Fruit fly (Drosophila melanogaster) whole organism, embryonic: ENCODE measurements around the gene Aps.

Experiments used
- Bdp1 ChIP-seq: fragments of 200-800 bp; sonication (Bioruptor generic); optimal IDR thresholded peaks from 3 replicates; lab custom pipeline; 2016; ENCODE audit warnings: missing biosample characterization, missing genetic modification characterization
- Blimp-1 ChIP-seq: fragments of 200-800 bp; sonication (Bioruptor generic); optimal IDR thresholded peaks from 3 replicates; lab custom pipeline; 2018; ENCODE audit warnings: missing biosample characterization, missing genetic modification characterization, mild to moderate bottlenecking, moderate library complexity, missing genetic modification reagents
- CG11504 ChIP-seq: fragments of 200-800 bp; sonication (Bioruptor generic); optimal IDR thresholded peaks from 3 replicates; lab custom pipeline; 2019; ENCODE audit warnings: missing biosample characterization, mild to moderate bottlenecking, missing genetic modification characterization, moderate library complexity
- CG1233 ChIP-seq: fragments of 200-800 bp; sonication (Bioruptor generic); optimal IDR thresholded peaks from 4 replicates; lab custom pipeline; 2018; ENCODE audit warnings: missing biosample characterization, mild to moderate bottlenecking, missing genetic modification characterization
- CG13287 ChIP-seq: fragments of 200-800 bp; sonication (Bioruptor generic); IDR thresholded peaks from 2 replicates; pipeline ENCODE4 v1.3.6; 2022; ENCODE audit warnings: missing biosample characterization, missing genetic modification characterization; ENCODE audit not compliant: partially characterized antibody
- CG14014 ChIP-seq: fragments of 200-800 bp; sonication (Bioruptor generic); IDR thresholded peaks from 2 replicates; pipeline ENCODE4 v1.3.6; 2022; ENCODE audit warnings: missing biosample characterization, missing genetic modification characterization
- CG17829 ChIP-seq: fragments of 200-800 bp; optimal IDR thresholded peaks from 2 replicates; lab custom pipeline; 2019; ENCODE audit warnings: missing biosample characterization, mild to moderate bottlenecking, missing genetic modification characterization, moderate library complexity
- CG17912 ChIP-seq: fragments of 200-800 bp; sonication (Bioruptor generic); optimal IDR thresholded peaks from 2 replicates; lab custom pipeline; 2018; ENCODE audit warnings: missing biosample characterization, mild to moderate bottlenecking, missing genetic modification characterization
- CG1792 ChIP-seq: fragments of 200-800 bp; sonication (Bioruptor generic); optimal IDR thresholded peaks from 2 replicates; lab custom pipeline; 2016; ENCODE audit warnings: missing biosample characterization, missing genetic modification characterization
- CG31224 ChIP-seq: fragments of 200-800 bp; sonication (Bioruptor generic); IDR thresholded peaks from 2 replicates; pipeline ENCODE4 v1.3.6; 2022; ENCODE audit warnings: missing biosample characterization, missing genetic modification characterization
- CG3281 ChIP-seq: fragments of 200-800 bp; sonication (Bioruptor generic); optimal IDR thresholded peaks from 3 replicates; lab custom pipeline; 2017; ENCODE audit warnings: missing biosample characterization, mild to moderate bottlenecking, missing genetic modification characterization
- CG3838 ChIP-seq: fragments of 200-800 bp; sonication (Bioruptor generic); optimal IDR thresholded peaks from 3 replicates; lab custom pipeline; 2016; ENCODE audit warnings: missing biosample characterization, missing genetic modification characterization
- CG4854 ChIP-seq: fragments of 200-800 bp; sonication (Bioruptor generic); optimal IDR thresholded peaks from 2 replicates; lab custom pipeline; 2016; ENCODE audit warnings: missing biosample characterization, missing genetic modification characterization, inconsistent platforms
- CG5245 ChIP-seq: fragments of 200-800 bp; sonication (Bioruptor generic); optimal IDR thresholded peaks from 3 replicates; lab custom pipeline; 2016; ENCODE audit warnings: missing biosample characterization, missing genetic modification characterization
- CG6254 ChIP-seq: fragments of 200-800 bp; sonication (Bioruptor generic); optimal IDR thresholded peaks from 3 replicates; lab custom pipeline; 2017; ENCODE audit warnings: mild to moderate bottlenecking, missing biosample characterization, missing genetic modification reagents, missing genetic modification characterization
- CG6765 ChIP-seq: fragments of 200-800 bp; sonication (Bioruptor generic); optimal IDR thresholded peaks from 3 replicates; lab custom pipeline; 2017; ENCODE audit warnings: missing biosample characterization, mild to moderate bottlenecking, missing genetic modification characterization
- CG7987 ChIP-seq: fragments of 200-800 bp; sonication (Bioruptor generic); optimal IDR thresholded peaks from 2 replicates; lab custom pipeline; 2018; ENCODE audit warnings: missing biosample characterization, mild to moderate bottlenecking, missing genetic modification characterization, moderate library complexity
- CG8478 ChIP-seq: fragments of >200 bp; optimal IDR thresholded peaks from 2 replicates; lab custom pipeline; 2018
- CG8765 ChIP-seq: fragments of 200-800 bp; sonication (Bioruptor generic); IDR thresholded peaks from 2 replicates; pipeline ENCODE4 v1.3.6; 2022; ENCODE audit warnings: missing biosample characterization, missing genetic modification characterization
- CG9437 ChIP-seq: fragments of 200-800 bp; sonication (Bioruptor generic); optimal IDR thresholded peaks from 2 replicates; lab custom pipeline; 2018; ENCODE audit warnings: missing biosample characterization, mild to moderate bottlenecking, missing genetic modification characterization
- CG9797 ChIP-seq: fragments of 200-800 bp; sonication (Bioruptor generic); optimal IDR thresholded peaks from 3 replicates; lab custom pipeline; 2018; ENCODE audit warnings: missing biosample characterization, mild to moderate bottlenecking, missing genetic modification characterization
- CHES-1-like ChIP-seq: fragments of 200-800 bp; sonication (Bioruptor generic); optimal IDR thresholded peaks from 2 replicates; lab custom pipeline; 2016; ENCODE audit warnings: missing biosample characterization, missing genetic modification characterization
- Chrac-16 ChIP-seq: fragments of 200-800 bp; sonication (Bioruptor generic); optimal IDR thresholded peaks from 3 replicates; lab custom pipeline; 2016; ENCODE audit warnings: missing biosample characterization, missing genetic modification characterization
- Ets65A ChIP-seq: fragments of 200-800 bp; sonication (Bioruptor generic); peaks from one replicate; lab custom pipeline; 2016; ENCODE audit warnings: missing biosample characterization, missing genetic modification characterization
- Gsc ChIP-seq: fragments of 200-800 bp; sonication (Bioruptor generic); IDR thresholded peaks from 2 replicates; pipeline ENCODE4 v1.3.6; 2022; ENCODE audit warnings: missing biosample characterization, missing genetic modification characterization
- Gug ChIP-seq: fragments of 200-800 bp; sonication (Bioruptor generic); IDR thresholded peaks from 4 replicates; pipeline ENCODE4 v1.3.6; 2022; ENCODE audit warnings: missing biosample characterization, missing genetic modification characterization
- H15 ChIP-seq: fragments of 200-800 bp; sonication (Bioruptor generic); IDR thresholded peaks from 3 replicates; pipeline ENCODE4 v1.3.6; 2022; ENCODE audit warnings: missing biosample characterization, missing genetic modification characterization
- Hey ChIP-seq: fragments of 200-800 bp; sonication (Bioruptor generic); optimal IDR thresholded peaks from 3 replicates; lab custom pipeline; 2018; ENCODE audit warnings: missing biosample characterization, mild to moderate bottlenecking, missing genetic modification characterization
- Nf-YB ChIP-seq: fragments of 200-800 bp; sonication (Bioruptor generic); optimal IDR thresholded peaks from 3 replicates; lab custom pipeline; 2019; ENCODE audit warnings: missing biosample characterization, mild to moderate bottlenecking, missing genetic modification characterization, moderate library complexity
- Pdp1 ChIP-seq, 2 experiments: fragments of 200-800 bp; sonication (Bioruptor generic); optimal IDR thresholded peaks; 3 replicates each; lab custom pipeline; 2016; ENCODE audit warnings: missing biosample characterization in 2 of 2, missing genetic modification characterization in 2 of 2, mild to moderate bottlenecking in 1 of 2, moderate library complexity in 1 of 2
- Ravus ChIP-seq: fragments of 200-800 bp; sonication (Bioruptor generic); IDR thresholded peaks from 2 replicates; pipeline ENCODE4 v1.3.6; 2022; ENCODE audit warnings: missing biosample characterization, missing genetic modification characterization
- Six4 ChIP-seq: fragments of 200-800 bp; sonication (Bioruptor generic); optimal IDR thresholded peaks from 2 replicates; lab custom pipeline; 2016; ENCODE audit warnings: missing biosample characterization, missing genetic modification characterization
- Trl ChIP-seq, 3 experiments: fragments of >200 bp in 2 of 3; fragments of 200-800 bp in 1 of 3; sonication (Bioruptor generic) in 1 of 3; optimal IDR thresholded peaks; 2 replicates in 1 of 3; 3 replicates in 2 of 3; lab custom pipeline; 2016 to 2017; ENCODE audit warnings: missing biosample characterization in 1 of 3, missing genetic modification characterization in 1 of 3
- YL-1 ChIP-seq: fragments of 200-800 bp; sonication (Bioruptor generic); optimal IDR thresholded peaks from 3 replicates; lab custom pipeline; 2017; ENCODE audit warnings: missing biosample characterization, mild to moderate bottlenecking, missing genetic modification characterization
- al ChIP-seq: fragments of 200-800 bp; sonication (Bioruptor generic); IDR thresholded peaks from 2 replicates; pipeline ENCODE4 v1.3.6; 2022; ENCODE audit warnings: missing biosample characterization, missing genetic modification characterization
- ase ChIP-seq: fragments of 200-800 bp; sonication (Bioruptor generic); IDR thresholded peaks from 3 replicates; pipeline ENCODE4 v1.3.6; 2022; ENCODE audit warnings: missing biosample characterization, missing genetic modification characterization
- ash1 ChIP-seq: fragments of 200-800 bp; sonication (Bioruptor generic); optimal IDR thresholded peaks from 2 replicates; lab custom pipeline; 2018; ENCODE audit warnings: missing biosample characterization, mild to moderate bottlenecking, missing genetic modification characterization
- az2 ChIP-seq: fragments of 200-800 bp; sonication (Bioruptor generic); optimal IDR thresholded peaks from 3 replicates; lab custom pipeline; 2016; ENCODE audit warnings: missing biosample characterization, missing genetic modification characterization
- bbx ChIP-seq: fragments of 200-800 bp; sonication (Bioruptor generic); IDR thresholded peaks from 2 replicates; pipeline ENCODE4 v1.3.6; 2022; ENCODE audit warnings: missing biosample characterization, missing genetic modification characterization; ENCODE audit not compliant: partially characterized antibody
- cato ChIP-seq: fragments of 200-800 bp; sonication (Bioruptor generic); optimal IDR thresholded peaks from 2 replicates; lab custom pipeline; 2016; ENCODE audit warnings: missing biosample characterization, missing genetic modification characterization, borderline replicate concordance
- crc ChIP-seq: fragments of 200-800 bp; sonication (Bioruptor generic); optimal IDR thresholded peaks from 2 replicates; lab custom pipeline; 2016; ENCODE audit warnings: missing biosample characterization, missing genetic modification characterization
- knrl ChIP-seq: fragments of 200-800 bp; sonication (Bioruptor generic); IDR thresholded peaks from 3 replicates; pipeline ENCODE4 v1.3.6; 2022; ENCODE audit warnings: missing biosample characterization, missing genetic modification characterization; ENCODE audit not compliant: partially characterized antibody
- pan ChIP-seq, 4 experiments: fragments of >200 bp in 3 of 4; fragments of 200-800 bp in 1 of 4; sonication (Bioruptor generic) in 1 of 4; optimal IDR thresholded peaks in 3 of 4; IDR thresholded peaks in 1 of 4; 2 replicates each; pipeline versions ENCODE4 v1.3.6 to Lab custom; 2017 to 2022; ENCODE audit warnings: missing biosample characterization in 2 of 4, missing genetic modification characterization in 2 of 4, mixed read lengths in 1 of 4
- pb ChIP-seq: fragments of 200-800 bp; sonication (Bioruptor generic); optimal IDR thresholded peaks from 3 replicates; lab custom pipeline; 2016; ENCODE audit warnings: missing biosample characterization, missing genetic modification characterization
- run ChIP-seq: fragments of 200-800 bp; sonication (Bioruptor generic); optimal IDR thresholded peaks from 3 replicates; lab custom pipeline; 2018; ENCODE audit warnings: missing biosample characterization, mild to moderate bottlenecking, missing genetic modification characterization
- sd ChIP-seq: fragments of 200-800 bp; sonication (Bioruptor generic); optimal IDR thresholded peaks from 3 replicates; lab custom pipeline; 2018; ENCODE audit warnings: missing biosample characterization, mild to moderate bottlenecking, missing genetic modification characterization, moderate library complexity
- shn ChIP-seq: fragments of 200-800 bp; sonication (Bioruptor generic); optimal IDR thresholded peaks from 3 replicates; lab custom pipeline; 2016; ENCODE audit warnings: missing biosample characterization, missing genetic modification characterization
- sna ChIP-seq: fragments of 200-800 bp; sonication (Bioruptor generic); IDR thresholded peaks from 2 replicates; pipeline ENCODE4 v1.3.6; 2022; ENCODE audit warnings: missing biosample characterization, missing genetic modification characterization; ENCODE audit not compliant: partially characterized antibody
- unc-4 ChIP-seq: fragments of 200-800 bp; sonication (Bioruptor generic); IDR thresholded peaks from 2 replicates; pipeline ENCODE4 v1.3.6; 2022; ENCODE audit warnings: missing biosample characterization, missing genetic modification characterization; ENCODE audit not compliant: partially characterized antibody

Gene Aps

dm6 chr3L:10856534-10857030 is 42.3 kb downstream of the Aps start (continued):
- peak; percentile 48 for TF ChIP-seq CG1792 (GFP tag; lab: Kevin White, UChicago)
- no peak for TF ChIP-seq ase (GFP tag; lab: Robert Waterston, UW)
- TF ChIP-seq al = no peak
- TF ChIP-seq Nf-YB (GFP tag; lab: Kevin White, UChicago) = peak; percentile 64
- TF ChIP-seq run (tag; lab: Kevin White, UChicago) = peak; percentile 40
- TF ChIP-seq CG9797 (GFP tag; lab: Kevin White, UChicago) = no peak
- TF ChIP-seq Bdp1 = no peak
- peak; percentile 90 for TF ChIP-seq Ets65A (GFP tag; lab: Kevin White, UChicago)
- TF ChIP-seq Hey (tag; lab: Kevin White, UChicago) = peak; percentile 73
- TF ChIP-seq Gug (GFP tag; lab: Robert Waterston, UW) = no peak
- peak; percentile 65 for TF ChIP-seq CG3838 (GFP tag; lab: Kevin White, UChicago)
- TF ChIP-seq CG6765 (GFP tag; lab: Kevin White, UChicago) = no peak
- TF ChIP-seq Blimp-1 (GFP tag; lab: Kevin White, UChicago) = peak; percentile 18
- TF ChIP-seq Six4 (GFP tag; lab: Kevin White, UChicago) = peak; percentile 50
- peak; percentile 40; the same call in 1 of the 2 replicates for TF ChIP-seq unc-4
- TF ChIP-seq YL-1 (GFP tag; lab: Kevin White, UChicago) = peak; percentile 24
- peak; percentile 56; the same call in 1 of the 2 replicates for TF ChIP-seq CG13287 (GFP tag; lab: Robert Waterston, UW)
- peak; percentile 63 for TF ChIP-seq CG6254 (GFP tag; lab: Kevin White, UChicago)
- no peak for TF ChIP-seq Chrac-16
- peak; percentile 56; the same call in 1 of the 2 replicates for TF ChIP-seq CG8765 (GFP tag; lab: Robert Waterston, UW)
- TF ChIP-seq CG8478 (lab: Kevin White, UChicago) = peak; percentile 99
- no peak for TF ChIP-seq CG4854 (GFP tag; lab: Kevin White, UChicago)
- TF ChIP-seq CG17829 = peak; percentile 69
- no peak for TF ChIP-seq CG3281 (GFP tag; lab: Kevin White, UChicago)
- peak; percentile 36 for TF ChIP-seq CG1233 (GFP tag; lab: Kevin White, UChicago)
- no peak for TF ChIP-seq Gsc
- TF ChIP-seq ash1 (GFP tag; lab: Kevin White, UChicago) = no peak
- TF ChIP-seq knrl (GFP tag; lab: Robert Waterston, UW) = peak; percentile 57; the same call in 1 of the 3 replicates
- TF ChIP-seq crc (GFP tag; lab: Kevin White, UChicago) = no peak
- TF ChIP-seq Ravus (GFP tag; lab: Robert Waterston, UW) = no peak
- peak; percentile 23 for TF ChIP-seq bbx (GFP tag; lab: Robert Waterston, UW)
- peak; percentile 98 for TF ChIP-seq sd (tag; lab: Kevin White, UChicago)
- no peak for TF ChIP-seq az2
- peak; percentile 71 for TF ChIP-seq CHES-1-like (GFP tag; lab: Kevin White, UChicago)
- TF ChIP-seq shn (GFP tag; lab: Kevin White, UChicago) = peak; percentile 51
- peak; percentile 73 for TF ChIP-seq CG7987 (GFP tag; lab: Kevin White, UChicago)
- TF ChIP-seq pb (GFP tag; lab: Kevin White, UChicago) = peak; percentile 66
- TF ChIP-seq pan (optimal IDR thresholded peaks at IDR 0.05; lab: Kevin White, UChicago) = no peak
- peak in 1 of 2 experiments; percentile 34 for TF ChIP-seq pan (GFP tag; optimal IDR thresholded peaks at IDR 0.05 in 1 of 2, IDR thresholded peaks at IDR 0.05 in 1 of 2)
- TF ChIP-seq Pdp1 (GFP tag; optimal IDR thresholded peaks at IDR 0.05; lab: Kevin White, UChicago) = peak in 1 of 2 experiments; percentile 76
- TF ChIP-seq H15 (GFP tag; lab: Robert Waterston, UW) = no peak
- no peak for TF ChIP-seq CG17912 (GFP tag; lab: Kevin White, UChicago)
- peak; percentile 45; the same call in 1 of the 2 replicates for TF ChIP-seq sna (GFP tag; lab: Robert Waterston, UW)
- TF ChIP-seq CG31224 = no peak
- TF ChIP-seq CG14014 (GFP tag; lab: Robert Waterston, UW) = no peak
- peak; percentile 75 for TF ChIP-seq CG11504 (tag; lab: Kevin White, UChicago)
- peak; percentile 96 to 99 for TF ChIP-seq Trl (optimal IDR thresholded peaks at IDR 0.05; lab: Kevin White, UChicago)
- TF ChIP-seq Trl (GFP tag; optimal IDR thresholded peaks at IDR 0.05; lab: Kevin White, UChicago) = peak; percentile 76
- no peak for TF ChIP-seq CG9437 (GFP tag; lab: Kevin White, UChicago)
- TF ChIP-seq CG5245 (GFP tag; lab: Kevin White, UChicago) = no peak
- no peak for TF ChIP-seq cato
